Worm (Caenorhabditis elegans): Measurements from ENCODE around the gene egas-4.

DNA sequence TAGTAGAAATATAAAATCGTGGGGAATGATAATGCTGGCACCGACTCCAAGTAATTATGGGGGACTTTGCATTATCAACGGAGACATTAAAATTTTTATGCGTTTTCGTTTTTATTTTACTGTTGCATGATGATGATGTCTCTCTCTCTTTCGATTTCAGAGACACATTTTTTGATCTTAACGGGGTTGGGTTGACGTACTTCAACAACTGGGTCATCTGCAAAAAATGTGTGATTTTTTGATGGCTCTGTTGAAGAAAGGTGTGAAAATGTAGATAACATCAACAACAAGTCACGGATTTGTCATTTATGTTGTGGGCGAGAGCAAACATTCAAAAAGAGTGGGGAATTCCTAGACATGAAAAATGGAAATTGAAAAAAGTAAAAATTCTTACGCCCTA is 3.7 kb upstream of the egas-4 start, which contains the start of gene F55G1.15:
- TF ChIP-seq snpc-4 (tag; optimal IDR thresholded peaks at IDR 0.05) (no peak), ets-5 (GFP tag; IDR thresholded peaks at IDR 0.05) (no peak), ceh-82 (tag; optimal IDR thresholded peaks at IDR 0.05) (no peak), irx-1 (tag; optimal IDR thresholded peaks at IDR 0.05) (no peak), lin-13 (GFP tag; optimal IDR thresholded peaks at IDR 0.05) (no peak)
